Fruit fly (Drosophila melanogaster): ENCODE data around the gene CG10154.

DNA sequence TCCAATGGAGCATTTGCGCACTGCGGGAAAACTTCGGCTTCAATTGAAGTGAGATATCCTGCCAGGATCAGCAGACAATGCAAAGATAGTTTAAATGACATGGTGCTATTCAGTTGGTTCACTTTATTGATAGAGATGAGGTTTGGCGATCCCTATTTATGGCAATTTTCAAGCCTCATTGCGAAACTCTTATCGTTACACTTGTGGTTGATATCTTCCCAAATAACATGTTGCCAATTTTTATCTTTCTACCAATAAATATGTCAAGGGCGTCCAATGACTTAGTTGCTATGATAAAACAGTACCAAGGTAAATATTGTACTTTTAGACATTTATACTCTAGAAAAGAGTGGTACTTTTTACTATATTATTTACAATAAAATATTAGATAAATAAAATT is 12.9 kb downstream of the CG10154 start, which contains the start of gene CG33263:
- TF ChIP-seq fru (GFP tag; optimal IDR thresholded peaks at IDR 0.05): no peak
- TF ChIP-seq Jra (GFP tag; optimal IDR thresholded peaks at IDR 0.05): no peak
- no peak for TF ChIP-seq sage (GFP tag; optimal IDR thresholded peaks at IDR 0.05)
- no peak for TF ChIP-seq rgr (GFP tag; optimal IDR thresholded peaks at IDR 0.05)
- no peak for TF ChIP-seq Myc (optimal IDR thresholded peaks at IDR 0.05)
- no peak for TF ChIP-seq brk (GFP tag; optimal IDR thresholded peaks at IDR 0.05)
- TF ChIP-seq foxo (GFP tag; optimal IDR thresholded peaks at IDR 0.05): no peak
- no peak for TF ChIP-seq usp (GFP tag; optimal IDR thresholded peaks at IDR 0.05)
- no peak for TF ChIP-seq Sp1 (GFP tag; optimal IDR thresholded peaks at IDR 0.05)
- no peak for TF ChIP-seq OdsH (GFP tag; optimal IDR thresholded peaks at IDR 0.05)

All from whole organism, wandering third instar larva.